Worm (Caenorhabditis elegans): ENCODE results near the gene kxd-1.

DNA sequence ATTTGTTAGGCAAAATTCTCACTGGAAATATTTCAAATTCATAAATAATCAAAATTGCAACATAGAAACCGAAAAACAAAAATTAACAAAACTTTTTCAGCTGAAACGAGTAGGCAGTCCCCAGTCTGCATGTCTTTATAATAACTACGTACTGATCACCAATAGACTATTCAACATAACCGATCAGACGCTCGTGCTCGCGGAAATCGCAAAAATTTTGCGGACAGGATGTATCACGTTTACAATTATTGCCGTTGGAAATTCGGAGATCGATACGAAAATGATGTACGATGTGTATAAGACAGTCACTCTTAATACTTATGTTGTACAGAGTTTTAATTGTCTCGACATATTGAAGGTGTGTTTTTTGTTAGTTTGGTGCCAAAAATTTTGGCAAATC is 19.9 kb upstream of the kxd-1 start:
- no peak for TF ChIP-seq med-1 (GFP tag; optimal IDR thresholded peaks at IDR 0.05; ENCODE audit: insufficient read depth)
- no peak for TF ChIP-seq flt-1 (GFP tag; IDR thresholded peaks at IDR 0.05)
- no peak for TF ChIP-seq ztf-29 (GFP tag; IDR thresholded peaks at IDR 0.05)
- no peak for TF ChIP-seq klf-2 (GFP tag; conservative IDR thresholded peaks at IDR 0.05)
- TF ChIP-seq cog-1 (tag; optimal IDR thresholded peaks at IDR 0.05), result no peak
- no peak for TF ChIP-seq T22C8.4 (GFP tag; IDR thresholded peaks at IDR 0.05)
- no peak for TF ChIP-seq ref-1 (GFP tag; conservative IDR thresholded peaks at IDR 0.05)

Measured in whole organism, midembryonic.